Worm (Caenorhabditis elegans): ENCODE measurements around the gene gei-3.

The gei-3 gene

ce11 chrX:12846043-12846442, 32.6 kb upstream of the gei-3 start, which contains the start of gene C52G5.3:
C52G5.3 (minus strand) TSS chrX:12846143.
- TF ChIP-seq gmeb-1 (tag; optimal IDR thresholded peaks at IDR 0.05) (no peak), nhr-11 (tag; optimal IDR thresholded peaks at IDR 0.05) (no peak), crh-2 (tag; optimal IDR thresholded peaks at IDR 0.05) (no peak), zag-1 (tag; optimal IDR thresholded peaks at IDR 0.05) (no peak), ztf-1 (GFP tag; conservative IDR thresholded peaks at IDR 0.05) (no peak), Y55F3AM.14 (GFP tag; optimal IDR thresholded peaks at IDR 0.05) (no peak), lin-13 (GFP tag; optimal IDR thresholded peaks at IDR 0.05) (no peak)

ce11 chrX:12844170-12844569, 30.7 kb upstream of the gei-3 start:
- TF ChIP-seq egl-27 (tag; optimal IDR thresholded peaks at IDR 0.05): peak; percentile 34
- TF ChIP-seq lin-13 (GFP tag; optimal IDR thresholded peaks at IDR 0.05): no peak
- no peak for TF ChIP-seq F13H6.1 (tag; optimal IDR thresholded peaks at IDR 0.05)
- no peak for TF ChIP-seq nhr-10 (tag; optimal IDR thresholded peaks at IDR 0.05)
- TF ChIP-seq nhr-25 (tag; optimal IDR thresholded peaks at IDR 0.05): peak; percentile 85
- no peak for TF ChIP-seq ceh-82 (tag; optimal IDR thresholded peaks at IDR 0.05)
- TF ChIP-seq unc-62 (GFP tag; optimal IDR thresholded peaks at IDR 0.05): no peak
- no peak for TF ChIP-seq crh-2 (tag; optimal IDR thresholded peaks at IDR 0.05)
- TF ChIP-seq nhr-23 (tag; optimal IDR thresholded peaks at IDR 0.05): no peak
- no peak for TF ChIP-seq ama-1 (optimal IDR thresholded peaks at IDR 0.05)
- TF ChIP-seq alr-1 (tag; optimal IDR thresholded peaks at IDR 0.05): no peak
- TF ChIP-seq sem-4 (tag; optimal IDR thresholded peaks at IDR 0.05): peak; percentile 32
- no peak for TF ChIP-seq lin-39 (tag; optimal IDR thresholded peaks at IDR 0.05)
- TF ChIP-seq ztf-11 (tag; optimal IDR thresholded peaks at IDR 0.05): no peak
- no peak for TF ChIP-seq fos-1 (tag; optimal IDR thresholded peaks at IDR 0.05)
- TF ChIP-seq skn-1 (tag; optimal IDR thresholded peaks at IDR 0.05): no peak
- no peak for TF ChIP-seq mab-5 (tag; optimal IDR thresholded peaks at IDR 0.05)
- peak; percentile 89 for TF ChIP-seq blmp-1 (tag; optimal IDR thresholded peaks at IDR 0.05; ENCODE audit: insufficient read depth)
- TF ChIP-seq sma-9 (GFP tag; optimal IDR thresholded peaks at IDR 0.05): peak; percentile 48
- no peak for TF ChIP-seq sma-9 (tag; optimal IDR thresholded peaks at IDR 0.05)
- TF ChIP-seq elt-1 (tag; optimal IDR thresholded peaks at IDR 0.05): no peak
- TF ChIP-seq nhr-21 (tag; optimal IDR thresholded peaks at IDR 0.05): no peak
- no peak for TF ChIP-seq ZK546.5 (tag; optimal IDR thresholded peaks at IDR 0.05)
- no peak for TF ChIP-seq nhr-6 (tag; optimal IDR thresholded peaks at IDR 0.05)
- TF ChIP-seq nhr-77 (tag; optimal IDR thresholded peaks at IDR 0.05): no peak
- no peak for TF ChIP-seq nhr-11 (tag; optimal IDR thresholded peaks at IDR 0.05)
- no peak for TF ChIP-seq unc-55 (GFP tag; optimal IDR thresholded peaks at IDR 0.05)
- TF ChIP-seq mbf-1 (tag; optimal IDR thresholded peaks at IDR 0.05): no peak
- no peak for TF ChIP-seq nhr-129 (tag; optimal IDR thresholded peaks at IDR 0.05)
- TF ChIP-seq dmd-4 (tag; optimal IDR thresholded peaks at IDR 0.05): no peak
- no peak for TF ChIP-seq sma-3 (GFP tag; optimal IDR thresholded peaks at IDR 0.05)
- TF ChIP-seq zag-1 (tag; optimal IDR thresholded peaks at IDR 0.05): no peak
- TF ChIP-seq ztf-4 (tag; optimal IDR thresholded peaks at IDR 0.05): no peak
- peak in 1 of 2 experiments; percentile 13 for TF ChIP-seq mdl-1 (tag; optimal IDR thresholded peaks at IDR 0.05)
- no peak for TF ChIP-seq peb-1 (tag; optimal IDR thresholded peaks at IDR 0.05)
- no peak for TF ChIP-seq elt-3 (tag; optimal IDR thresholded peaks at IDR 0.05)
- no peak for TF ChIP-seq lsy-2 (tag; optimal IDR thresholded peaks at IDR 0.05)

DNA sequence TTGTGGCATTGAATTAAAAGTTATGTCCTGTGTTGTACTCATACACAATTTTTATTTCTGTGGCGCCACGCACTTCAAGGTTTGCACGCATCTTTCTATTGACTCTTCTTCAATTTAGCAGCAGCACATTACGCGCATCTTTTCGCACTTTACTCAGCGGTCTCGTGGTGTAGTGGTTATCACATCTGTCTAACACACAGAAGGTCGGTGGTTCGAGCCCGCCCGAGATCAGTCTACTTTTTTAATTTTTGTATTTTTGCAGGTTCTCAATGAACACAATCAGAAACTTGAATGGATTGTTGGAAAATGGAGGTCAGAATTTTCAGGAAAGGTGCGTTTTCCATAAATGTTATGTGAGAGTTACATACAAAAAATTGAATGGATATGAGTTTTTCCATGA, 30.1 kb upstream of the gei-3 start:
- TF ChIP-seq peb-1 (tag; optimal IDR thresholded peaks at IDR 0.05) (no peak), unc-55 (GFP tag; optimal IDR thresholded peaks at IDR 0.05) (no peak), aly-2 (tag; optimal IDR thresholded peaks at IDR 0.05) (no peak), nhr-11 (tag; optimal IDR thresholded peaks at IDR 0.05) (no peak), skn-1 (tag; optimal IDR thresholded peaks at IDR 0.05) (no peak), unc-39 (tag; optimal IDR thresholded peaks at IDR 0.05) (no peak), mbf-1 (tag; optimal IDR thresholded peaks at IDR 0.05) (no peak), ztf-4 (tag; optimal IDR thresholded peaks at IDR 0.05) (no peak), ZK546.5 (tag; optimal IDR thresholded peaks at IDR 0.05) (no peak), nhr-12 (tag; optimal IDR thresholded peaks at IDR 0.05) (no peak), ceh-16 (tag; optimal IDR thresholded peaks at IDR 0.05) (no peak), ceh-82 (tag; optimal IDR thresholded peaks at IDR 0.05) (no peak), ztf-11 (tag; optimal IDR thresholded peaks at IDR 0.05) (no peak), F13H6.1 (tag; optimal IDR thresholded peaks at IDR 0.05) (peak; percentile 49), ztf-1 (GFP tag; conservative IDR thresholded peaks at IDR 0.05) (no peak), zag-1 (tag; optimal IDR thresholded peaks at IDR 0.05) (no peak), Y55F3AM.14 (GFP tag; optimal IDR thresholded peaks at IDR 0.05) (no peak), fos-1 (tag; optimal IDR thresholded peaks at IDR 0.05) (peak; percentile 3), mab-5 (tag; optimal IDR thresholded peaks at IDR 0.05) (no peak), elt-1 (tag; optimal IDR thresholded peaks at IDR 0.05) (no peak), nhr-23 (tag; optimal IDR thresholded peaks at IDR 0.05) (no peak), mdl-1 (tag; optimal IDR thresholded peaks at IDR 0.05) (peak in 1 of 2 experiments; percentile 9), blmp-1 (tag; optimal IDR thresholded peaks at IDR 0.05; ENCODE audit: insufficient read depth) (no peak), lin-11 (tag; optimal IDR thresholded peaks at IDR 0.05) (no peak), lsy-2 (tag; optimal IDR thresholded peaks at IDR 0.05) (peak; percentile 2 to 41), egl-27 (tag; optimal IDR thresholded peaks at IDR 0.05) (no peak), unc-62 (GFP tag; optimal IDR thresholded peaks at IDR 0.05) (no peak), elt-3 (tag; optimal IDR thresholded peaks at IDR 0.05) (no peak), nhr-21 (tag; optimal IDR thresholded peaks at IDR 0.05) (peak; percentile 8), dmd-4 (tag; optimal IDR thresholded peaks at IDR 0.05) (no peak), R02D3.7 (tag; optimal IDR thresholded peaks at IDR 0.05) (no peak), sma-3 (GFP tag; optimal IDR thresholded peaks at IDR 0.05) (peak; percentile 45), C34F6.9 (tag; optimal IDR thresholded peaks at IDR 0.05) (peak; percentile 22), lin-39 (tag; optimal IDR thresholded peaks at IDR 0.05) (no peak), crh-2 (tag; optimal IDR thresholded peaks at IDR 0.05) (peak; percentile 20), ama-1 (optimal IDR thresholded peaks at IDR 0.05) (no peak), nhr-129 (tag; optimal IDR thresholded peaks at IDR 0.05) (peak; percentile 73)
